Fruit fly (Drosophila melanogaster): ENCODE data around the gene CG14441.

CG14441 gene

DNA sequence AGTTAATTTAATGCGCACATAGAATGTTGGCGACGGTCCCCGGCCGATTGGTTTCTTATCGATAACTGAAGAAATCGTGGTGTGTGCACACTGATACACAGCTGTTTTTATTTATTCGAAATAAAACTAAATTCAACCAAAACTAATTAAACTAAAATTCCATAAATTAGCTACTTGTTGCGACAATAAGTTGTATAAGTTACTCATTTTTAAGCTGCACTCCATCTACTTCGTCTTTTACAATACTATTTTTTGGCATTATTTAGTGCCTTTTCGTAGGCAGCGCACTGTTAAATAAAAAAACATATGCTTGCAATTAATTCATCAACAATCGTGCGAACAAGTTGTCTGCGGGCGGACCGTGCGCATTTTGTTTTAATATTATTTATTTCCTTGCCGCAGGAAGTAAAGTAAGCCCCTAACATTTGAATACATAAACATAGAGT is 37.9 kb upstream of the CG14441 start, which contains the start of the genes CG3224 and Ctr1A (continued):
- no peak for TF ChIP-seq odd (GFP tag; optimal IDR thresholded peaks at IDR 0.05)
- no peak for TF ChIP-seq vnd (GFP tag; IDR thresholded peaks at IDR 0.05; ENCODE audit: partially characterized antibody)
- TF ChIP-seq her (GFP tag; optimal IDR thresholded peaks at IDR 0.05): no peak
- no peak for TF ChIP-seq Myb (GFP tag; optimal IDR thresholded peaks at IDR 0.05)
- no peak for TF ChIP-seq repo (GFP tag; optimal IDR thresholded peaks at IDR 0.05)
- TF ChIP-seq tx (GFP tag; optimal IDR thresholded peaks at IDR 0.05): no peak
- peak; percentile 13 for TF ChIP-seq CHES-1-like (GFP tag; optimal IDR thresholded peaks at IDR 0.05)
- peak; percentile 56 for TF ChIP-seq CG13287 (GFP tag; IDR thresholded peaks at IDR 0.05; ENCODE audit: partially characterized antibody)
- TF ChIP-seq Dll (GFP tag; IDR thresholded peaks at IDR 0.05; ENCODE audit: partially characterized antibody): no peak
- peak; percentile 18 for TF ChIP-seq CG30020 (tag; optimal IDR thresholded peaks at IDR 0.05)
- peak; percentile 26 for TF ChIP-seq Dp (GFP tag; optimal IDR thresholded peaks at IDR 0.05)
- no peak for TF ChIP-seq sr (GFP tag; IDR thresholded peaks at IDR 0.05)
- no peak for TF ChIP-seq lov (optimal IDR thresholded peaks at IDR 0.05)
- no peak for TF ChIP-seq lov (GFP tag; IDR thresholded peaks at IDR 0.05)
- no peak for TF ChIP-seq Hmx (GFP tag; optimal IDR thresholded peaks at IDR 0.05)
- peak; percentile 33; the same call in 1 of the 2 replicates for TF ChIP-seq Bgb (GFP tag; IDR thresholded peaks at IDR 0.05; ENCODE audit: partially characterized antibody)
- no peak for TF ChIP-seq CG6272 (GFP tag; IDR thresholded peaks at IDR 0.05)
- TF ChIP-seq CG7928 (GFP tag; optimal IDR thresholded peaks at IDR 0.05): no peak
- peak; percentile 12 for TF ChIP-seq mirr (GFP tag; optimal IDR thresholded peaks at IDR 0.05)
- TF ChIP-seq lilli (GFP tag; optimal IDR thresholded peaks at IDR 0.05): peak; percentile 15
- TF ChIP-seq CG15601 (tag; optimal IDR thresholded peaks at IDR 0.05): peak; percentile 19
- no peak for TF ChIP-seq chif (GFP tag; optimal IDR thresholded peaks at IDR 0.05)
- no peak for TF ChIP-seq GATAe (GFP tag; conservative IDR thresholded peaks at IDR 0.05)
- TF ChIP-seq Dfd (GFP tag; optimal IDR thresholded peaks at IDR 0.05): no peak
- no peak for TF ChIP-seq dpn (GFP tag; optimal IDR thresholded peaks at IDR 0.05)
- no peak for TF ChIP-seq CG12744 (GFP tag; optimal IDR thresholded peaks at IDR 0.05)
- no peak for TF ChIP-seq ato (GFP tag; IDR thresholded peaks at IDR 0.05; ENCODE audit: partially characterized antibody)
- TF ChIP-seq CG4404 (GFP tag; IDR thresholded peaks at IDR 0.05): no peak
- peak; percentile 51 for TF ChIP-seq CG13624 (GFP tag; optimal IDR thresholded peaks at IDR 0.05)
- 0 out of 2 replicates have a peak, but pooled peaks have one; percentile 16 for TF ChIP-seq CG31441 (GFP tag; IDR thresholded peaks at IDR 0.05)
- no peak for TF ChIP-seq NC2α (GFP tag; optimal IDR thresholded peaks at IDR 0.05)
- TF ChIP-seq twi (tag; optimal IDR thresholded peaks at IDR 0.05): peak; percentile 72
- peak; percentile 51 for TF ChIP-seq stwl (tag; optimal IDR thresholded peaks at IDR 0.05)
- no peak for TF ChIP-seq grau (tag; optimal IDR thresholded peaks at IDR 0.05)
- peak; percentile 3 for TF ChIP-seq Nf-YC (tag; optimal IDR thresholded peaks at IDR 0.05)
- TF ChIP-seq CG12659 (GFP tag; optimal IDR thresholded peaks at IDR 0.05): peak; percentile 50
- no peak for TF ChIP-seq gce (GFP tag; IDR thresholded peaks at IDR 0.05)
- TF ChIP-seq oc (tag; optimal IDR thresholded peaks at IDR 0.05): no peak
- no peak for TF ChIP-seq toy (GFP tag; IDR thresholded peaks at IDR 0.05)
- no peak for TF ChIP-seq usp (GFP tag; optimal IDR thresholded peaks at IDR 0.05)
- no peak for TF ChIP-seq H15 (GFP tag; IDR thresholded peaks at IDR 0.05)
- no peak for TF ChIP-seq CG8359 (GFP tag; optimal IDR thresholded peaks at IDR 0.05; ENCODE audit: borderline replicate concordance)
- TF ChIP-seq CG34376 (GFP tag; optimal IDR thresholded peaks at IDR 0.05): no peak
- TF ChIP-seq trem (tag; optimal IDR thresholded peaks at IDR 0.05): peak; percentile 76
- TF ChIP-seq Pdp1 (GFP tag; optimal IDR thresholded peaks at IDR 0.05): no peak
- TF ChIP-seq Scr (GFP tag; IDR thresholded peaks at IDR 0.05; ENCODE audit: partially characterized antibody): peak; percentile 45
- TF ChIP-seq CG12104 (GFP tag; optimal IDR thresholded peaks at IDR 0.05): no peak
- TF ChIP-seq z (GFP tag; IDR thresholded peaks at IDR 0.05): no peak
- TF ChIP-seq run (tag; optimal IDR thresholded peaks at IDR 0.05): no peak
- no peak for TF ChIP-seq vvl (GFP tag; IDR thresholded peaks at IDR 0.05)
- TF ChIP-seq onecut (GFP tag; IDR thresholded peaks at IDR 0.05): no peak
- TF ChIP-seq Mrtf (GFP tag; IDR thresholded peaks at IDR 0.05): no peak

Measured in whole organism, embryonic.